Worm (Caenorhabditis elegans) whole organism, L4 larva: ENCODE results near the gene hmg-11.
A peak's percentile ranks its signal among the peaks of the same experiment; 100 is the strongest.

Experiments used
- D1046.2 ChIP-seq: fragments of 200-800 bp; sonication (Bioruptor generic); IDR thresholded peaks from 2 replicates; pipeline ENCODE4 v1.3.6; 2022; ENCODE audit warnings: missing genetic modification characterization, missing compliant biosample characterization
- F10B5.3 ChIP-seq: sonication (generic microtip); optimal IDR thresholded peaks from 2 replicates; lab custom pipeline; 2016; ENCODE audit warnings: mild to moderate bottlenecking, missing genetic modification characterization, missing compliant biosample characterization
- F26F4.8 ChIP-seq: fragments of 200-800 bp; sonication (Bioruptor generic); conservative IDR thresholded peaks from 2 replicates; pipeline ENCODE4 v1.3.6; 2022; ENCODE audit warnings: missing genetic modification characterization, missing compliant biosample characterization
- F49E8.2 ChIP-seq: sonication (generic microtip); optimal IDR thresholded peaks from 2 replicates; lab custom pipeline; 2016; ENCODE audit warnings: missing compliant biosample characterization, mild to moderate bottlenecking, missing genetic modification characterization, borderline replicate concordance
- ZK546.5 ChIP-seq, 2 experiments: sonication (generic microtip); optimal IDR thresholded peaks; 2 replicates each; lab custom pipeline; 2017; ENCODE audit warnings: missing biosample characterization in 2 of 2, missing genetic modification characterization in 2 of 2
- aha-1 ChIP-seq: fragments of 150-350 bp; peaks from one replicate; lab custom pipeline; 2014; ENCODE audit warnings: missing biosample characterization, missing genetic modification characterization
- arid-1 ChIP-seq: fragments of 200-800 bp; sonication (Bioruptor generic); conservative IDR thresholded peaks from 2 replicates; pipeline ENCODE4 v1.3.6; 2022; ENCODE audit warnings: missing genetic modification reagents, missing genetic modification characterization, missing compliant biosample characterization
- ceh-20 ChIP-seq: fragments of 200-800 bp; sonication (Bioruptor generic); IDR thresholded peaks from 2 replicates; pipeline ENCODE4 v1.3.6; 2022; ENCODE audit warnings: missing genetic modification reagents, missing genetic modification characterization, missing compliant biosample characterization
- ces-1 ChIP-seq: fragments of 150-350 bp; sonication (generic microtip); optimal IDR thresholded peaks from 4 replicates; lab custom pipeline; 2014; ENCODE audit warnings: missing biosample characterization, missing genetic modification reagents, missing genetic modification characterization
- cey-2 ChIP-seq: sonication (generic microtip); optimal IDR thresholded peaks from 3 replicates; lab custom pipeline; 2017; ENCODE audit warnings: missing genetic modification characterization, mild to moderate bottlenecking, missing compliant biosample characterization, antibody characterized with exemption, borderline replicate concordance; ENCODE audit not compliant: insufficient read depth
- ctbp-1 ChIP-seq: fragments of 200-800 bp; sonication (Bioruptor generic); IDR thresholded peaks from 2 replicates; pipeline ENCODE4 v1.3.6; 2022; ENCODE audit warnings: missing genetic modification reagents, missing genetic modification characterization, missing compliant biosample characterization
- daf-16 ChIP-seq, 3 experiments: sonication (generic microtip); optimal IDR thresholded peaks; 2 replicates each; lab custom pipeline; 2016 to 2017; ENCODE audit warnings: missing genetic modification characterization in 3 of 3, missing genetic modification reagents in 3 of 3, mild to moderate bottlenecking in 2 of 3, missing compliant biosample characterization in 2 of 3, missing biosample characterization in 1 of 3, moderate library complexity in 1 of 3
- daf-8 ChIP-seq: fragments of 200-800 bp; sonication (Bioruptor generic); IDR thresholded peaks from 2 replicates; pipeline ENCODE4 v1.3.6; 2022; ENCODE audit warnings: missing genetic modification characterization, missing compliant biosample characterization
- dmd-6 ChIP-seq: fragments of 200-800 bp; sonication (Bioruptor generic); IDR thresholded peaks from 2 replicates; pipeline ENCODE4 v1.3.6; 2022; ENCODE audit warnings: missing genetic modification reagents, missing genetic modification characterization, missing compliant biosample characterization
- dmd-9 ChIP-seq: fragments of 200-800 bp; sonication (Bioruptor generic); IDR thresholded peaks from 2 replicates; pipeline ENCODE4 v1.3.6; 2022; ENCODE audit warnings: missing genetic modification reagents, missing genetic modification characterization, missing compliant biosample characterization
- dve-1 ChIP-seq: sonication (generic microtip); optimal IDR thresholded peaks from 2 replicates; lab custom pipeline; 2017; ENCODE audit warnings: antibody characterized with exemption, mild to moderate bottlenecking, missing genetic modification characterization, missing compliant biosample characterization; ENCODE audit not compliant: insufficient read depth
- egl-43 ChIP-seq: fragments of 200-800 bp; sonication (Bioruptor generic); IDR thresholded peaks from 2 replicates; pipeline ENCODE4 v1.3.6; 2022; ENCODE audit warnings: missing genetic modification reagents, missing genetic modification characterization, missing compliant biosample characterization
- fos-1 ChIP-seq: fragments of 150-350 bp; optimal IDR thresholded peaks from 2 replicates; lab custom pipeline; 2014; ENCODE audit warnings: missing biosample characterization, missing genetic modification characterization
- hlh-30 ChIP-seq: sonication (generic microtip); optimal IDR thresholded peaks from 2 replicates; lab custom pipeline; 2017; ENCODE audit warnings: antibody characterized with exemption, mild to moderate bottlenecking, missing genetic modification characterization, missing compliant biosample characterization; ENCODE audit not compliant: insufficient read depth
- lin-15B ChIP-seq: fragments of 150-350 bp; sonication (generic microtip); optimal IDR thresholded peaks from 3 replicates; lab custom pipeline; 2014; ENCODE audit warnings: missing biosample characterization, missing genetic modification characterization
- lin-29 ChIP-seq: fragments of 200-800 bp; sonication (Bioruptor generic); IDR thresholded peaks from 2 replicates; pipeline ENCODE4 v1.3.6; 2022; ENCODE audit warnings: missing genetic modification reagents, missing genetic modification characterization, missing compliant biosample characterization
- mes-2 ChIP-seq: sonication (generic microtip); optimal IDR thresholded peaks from 2 replicates; lab custom pipeline; 2016; ENCODE audit warnings: missing genotype, mild to moderate bottlenecking, missing genetic modification characterization, missing compliant biosample characterization; ENCODE audit not compliant: poor library complexity, severe bottlenecking
- nhr-28 ChIP-seq: fragments of 150-350 bp; optimal IDR thresholded peaks from 2 replicates; lab custom pipeline; 2014; ENCODE audit warnings: missing biosample characterization, missing genetic modification characterization
- nhr-6 ChIP-seq: fragments of 150-350 bp; optimal IDR thresholded peaks from 2 replicates; lab custom pipeline; 2014; ENCODE audit warnings: missing biosample characterization, missing genetic modification characterization
- nhr-77 ChIP-seq: fragments of 150-350 bp; optimal IDR thresholded peaks from 2 replicates; lab custom pipeline; 2014; ENCODE audit warnings: missing biosample characterization, missing genetic modification characterization
- pha-4 ChIP-seq, 2 experiments: fragments of 150-350 bp in 1 of 2; fragments of 200-800 bp in 1 of 2; sonication (Bioruptor generic) in 1 of 2; IDR thresholded peaks in 1 of 2; optimal IDR thresholded peaks in 1 of 2; 2 replicates each; pipeline versions ENCODE4 v1.3.6 to Lab custom; 2014 to 2022; ENCODE audit warnings: missing genetic modification characterization in 2 of 2, missing genetic modification reagents in 2 of 2, missing biosample characterization in 1 of 2, missing compliant biosample characterization in 1 of 2
- php-3 ChIP-seq: fragments of 200-800 bp; sonication (Bioruptor generic); IDR thresholded peaks from 2 replicates; pipeline ENCODE4 v1.3.6; 2022; ENCODE audit warnings: missing genetic modification reagents, missing genetic modification characterization, missing compliant biosample characterization
- sdz-12 ChIP-seq: fragments of 200-800 bp; sonication (Bioruptor generic); optimal IDR thresholded peaks from 2 replicates; lab custom pipeline; 2018; ENCODE audit warnings: mild to moderate bottlenecking, missing genetic modification characterization, missing compliant biosample characterization
- set-16 ChIP-seq: fragments of 200-800 bp; sonication (Bioruptor generic); IDR thresholded peaks from 2 replicates; pipeline ENCODE4 v1.3.6; 2022; ENCODE audit warnings: missing genetic modification reagents, missing genetic modification characterization, missing compliant biosample characterization
- spr-1 ChIP-seq: sonication (generic microtip); optimal IDR thresholded peaks from 2 replicates; lab custom pipeline; 2016; ENCODE audit warnings: mild to moderate bottlenecking, missing genetic modification characterization, missing compliant biosample characterization
- tag-97 ChIP-seq: fragments of 200-800 bp; sonication (Bioruptor generic); IDR thresholded peaks from 2 replicates; pipeline ENCODE4 v1.3.6; 2022; ENCODE audit warnings: missing genetic modification characterization, missing compliant biosample characterization
- tra-1 ChIP-seq: fragments of 200-800 bp; sonication (Bioruptor generic); IDR thresholded peaks from 2 replicates; pipeline ENCODE4 v1.3.6; 2022; ENCODE audit warnings: missing genetic modification reagents, missing genetic modification characterization, missing compliant biosample characterization
- unc-130 ChIP-seq: sonication (generic microtip); optimal IDR thresholded peaks from 2 replicates; lab custom pipeline; 2016; ENCODE audit warnings: missing genetic modification reagents, missing genetic modification characterization, missing compliant biosample characterization
- vab-7 ChIP-seq: fragments of 200-800 bp; sonication (Bioruptor generic); IDR thresholded peaks from 2 replicates; pipeline ENCODE4 v1.3.6; 2022; ENCODE audit warnings: missing genetic modification reagents, missing genetic modification characterization, missing compliant biosample characterization
- ztf-7 ChIP-seq: fragments of 150-350 bp; optimal IDR thresholded peaks from 2 replicates; lab custom pipeline; 2014; ENCODE audit warnings: missing biosample characterization, missing genetic modification characterization

hmg-11 gene

ce11 chrII:4657370-4657769, 15.5 kb upstream of the hmg-11 start:
- TF ChIP-seq pha-4 (GFP tag; IDR thresholded peaks at IDR 0.05; lab: Robert Waterston, UW) = no peak
- TF ChIP-seq pha-4 (tag; optimal IDR thresholded peaks at IDR 0.05; lab: Kevin White, UChicago) = no peak
- no peak for TF ChIP-seq daf-16 (GFP tag; optimal IDR thresholded peaks at IDR 0.05; lab: Kevin White, UChicago)
- TF ChIP-seq daf-16 (tag; optimal IDR thresholded peaks at IDR 0.05; lab: Kevin White, UChicago) = peak; percentile 83
- TF ChIP-seq, all 104 proteins: peak for 1

DNA sequence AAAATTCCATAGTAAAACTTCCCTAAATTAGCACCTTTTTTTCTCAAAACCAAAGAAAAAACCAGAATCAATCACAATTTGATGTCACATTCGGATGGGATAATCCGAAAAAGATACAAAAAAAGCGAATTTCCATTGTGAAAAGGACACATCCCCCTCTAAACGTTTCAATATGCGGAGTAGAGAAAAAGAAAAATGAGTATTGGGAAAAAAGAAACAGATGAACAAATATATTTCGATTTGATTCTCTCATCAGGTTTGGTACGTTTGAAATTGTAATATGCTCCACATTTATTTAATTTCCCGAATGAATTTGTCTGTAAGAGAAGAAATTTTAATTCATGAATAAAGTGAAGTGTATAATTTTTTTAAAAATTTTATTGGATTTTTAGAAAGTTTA, 14.6 kb upstream of the hmg-11 start:
- TF ChIP-seq nhr-77 (tag; lab: Kevin White, UChicago) = no peak
- no peak for TF ChIP-seq unc-130 (GFP tag; lab: Kevin White, UChicago)
- no peak for TF ChIP-seq ZK546.5 (tag; optimal IDR thresholded peaks at IDR 0.05; lab: Kevin White, UChicago)
- TF ChIP-seq daf-16 (GFP tag; optimal IDR thresholded peaks at IDR 0.05; lab: Kevin White, UChicago) = no peak
- TF ChIP-seq daf-16 (tag; optimal IDR thresholded peaks at IDR 0.05; lab: Kevin White, UChicago) = no peak
- no peak for TF ChIP-seq set-16 (GFP tag; lab: Robert Waterston, UW)
- TF ChIP-seq nhr-6 (tag; lab: Kevin White, UChicago) = no peak
- no peak for TF ChIP-seq hlh-30 (tag; lab: Kevin White, UChicago)
- TF ChIP-seq sdz-12 = no peak
- no peak for TF ChIP-seq daf-8 (GFP tag; lab: Robert Waterston, UW)
- no peak for TF ChIP-seq dve-1 (tag; lab: Kevin White, UChicago)
- TF ChIP-seq F26F4.8 (GFP tag; lab: Robert Waterston, UW) = no peak
- no peak for TF ChIP-seq D1046.2 (GFP tag; lab: Robert Waterston, UW)
- TF ChIP-seq ces-1 (GFP tag; lab: Kevin White, UChicago) = no peak
- TF ChIP-seq mes-2 (tag; lab: Kevin White, UChicago) = no peak
- no peak for TF ChIP-seq pha-4 (GFP tag; IDR thresholded peaks at IDR 0.05; lab: Robert Waterston, UW)
- no peak for TF ChIP-seq pha-4 (tag; optimal IDR thresholded peaks at IDR 0.05; lab: Kevin White, UChicago)
- no peak for TF ChIP-seq lin-15B (tag; lab: Kevin White, UChicago)
- no peak for TF ChIP-seq F10B5.3 (tag; lab: Kevin White, UChicago)
- no peak for TF ChIP-seq tra-1 (GFP tag; lab: Robert Waterston, UW)

DNA sequence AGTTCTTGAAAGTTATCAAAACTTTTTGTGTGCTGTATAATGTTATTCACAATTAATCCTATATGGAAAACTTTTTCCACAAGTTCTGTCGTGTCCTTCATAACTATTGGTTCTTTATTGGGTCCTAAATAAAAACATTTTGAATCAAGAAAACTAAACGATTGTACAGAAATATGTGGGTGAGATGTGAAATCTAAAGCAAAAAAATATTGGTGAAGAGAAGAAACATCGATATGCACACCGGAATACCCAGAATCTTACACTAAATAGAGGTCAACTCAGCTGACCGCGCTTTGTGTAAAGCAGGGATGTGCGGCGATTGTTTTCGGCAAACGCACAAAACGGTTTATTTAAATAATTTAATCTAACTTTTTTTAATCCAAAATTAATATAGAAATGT, 11.6 kb upstream of the hmg-11 start, which contains the start of gene T05A7.13:
Gene T05A7.13, minus strand, starts transcription at position 101 of the 400 bp plus-strand sequence.
- TF ChIP-seq arid-1 (GFP tag; lab: Robert Waterston, UW) = no peak

DNA sequence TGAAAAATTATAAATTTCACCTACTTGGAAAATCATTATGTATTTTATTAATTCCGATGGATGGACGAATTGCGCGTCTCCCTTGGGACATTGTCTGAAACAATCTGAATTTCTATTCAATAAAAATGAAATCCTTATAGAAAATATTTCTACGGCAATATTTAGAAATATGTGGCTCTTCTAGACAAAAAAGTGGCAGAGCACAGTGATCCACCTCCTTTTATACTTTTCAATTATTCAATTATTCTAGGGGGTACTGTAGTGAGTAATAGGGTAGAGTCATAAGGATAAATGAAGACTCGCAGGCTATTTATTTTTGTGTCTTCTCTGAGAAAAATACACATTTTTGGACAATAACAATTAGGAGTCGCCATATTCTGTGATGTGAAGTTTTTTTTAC, 9.7 kb upstream of the hmg-11 start, which contains the start of gene T05A7.12:
Gene T05A7.12, minus strand, starts transcription at position 101 of the 400 bp plus-strand sequence.
- TF ChIP-seq fos-1 (tag; lab: Kevin White, UChicago) (no peak), aha-1 (tag; lab: Kevin White, UChicago) (no peak), vab-7 (GFP tag; lab: Robert Waterston, UW) (no peak), php-3 (no peak), lin-29 (GFP tag; lab: Robert Waterston, UW) (no peak), spr-1 (tag; lab: Kevin White, UChicago) (no peak), F26F4.8 (GFP tag; lab: Robert Waterston, UW) (no peak)

- TF ChIP-seq ctbp-1 (GFP tag; lab: Robert Waterston, UW) = no peak
- TF ChIP-seq lin-15B (tag; lab: Kevin White, UChicago) = no peak
- no peak for TF ChIP-seq dmd-6
- TF ChIP-seq dmd-9 (GFP tag; lab: Robert Waterston, UW) = no peak
- TF ChIP-seq spr-1 (tag; lab: Kevin White, UChicago) = no peak
- no peak for TF ChIP-seq ceh-20
- TF ChIP-seq F49E8.2 = no peak
- no peak for TF ChIP-seq cey-2 (tag; lab: Kevin White, UChicago)
- TF ChIP-seq egl-43 = no peak
- no peak for TF ChIP-seq tag-97 (GFP tag; lab: Robert Waterston, UW)
- no peak for TF ChIP-seq ztf-7
- TF ChIP-seq nhr-28 = no peak
These were observed 7.5 kb upstream of the hmg-11 start, which contains the start of gene T05A7.11 for ce11 chrII:4665359-4665758. Gene T05A7.11, minus strand, starts transcription at chrII:4665459.
